In genomic region chr3R:23787632-23787960, dm6 we compare ENCODE assay signal across 4 fruit fly cellular contexts.
TF ChIP-seq lines count a peak whose summit lies in the region.

No protein-coding gene starts in this region.

- TF ChIP-seq CTCF in whole organism, embryonic (GFP tag; optimal IDR thresholded peaks at IDR 0.05; lab: Kevin White, UChicago) = no peak

TF ChIP-seq in whole organism, adult, 20 proteins besides CTCF, POLR2A, EP300 and RAD21:
- TF ChIP-seq Clk (GFP tag; optimal IDR thresholded peaks at IDR 0.05; lab: Kevin White, UChicago) (no peak), kay (GFP tag; lab: Kevin White, UChicago; ENCODE audit: borderline replicate concordance) (peak; percentile 20)

TF ChIP-seq in whole organism, embryonic, 481 proteins besides CTCF, POLR2A, EP300 and RAD21 (continues in another document):
- TF ChIP-seq CG1792 (GFP tag; optimal IDR thresholded peaks at IDR 0.05; lab: Kevin White, UChicago) (no peak), schlank (tag; optimal IDR thresholded peaks at IDR 0.05; lab: Kevin White, UChicago) (no peak), ato (GFP tag; IDR thresholded peaks at IDR 0.05; lab: Robert Waterston, UW; ENCODE audit: partially characterized antibody) (no peak), CG11085 (GFP tag; IDR thresholded peaks at IDR 0.05; lab: Robert Waterston, UW) (no peak), CG31441 (GFP tag; IDR thresholded peaks at IDR 0.05; lab: Robert Waterston, UW) (no peak), CG17612 (GFP tag; IDR thresholded peaks at IDR 0.05; lab: Robert Waterston, UW) (no peak), Stat92E (GFP tag; optimal IDR thresholded peaks at IDR 0.05; lab: Kevin White, UChicago) (peak in 1 of 3 experiments; percentile 21), zen (tag; optimal IDR thresholded peaks at IDR 0.05; lab: Kevin White, UChicago) (no peak), nerfin-2 (GFP tag; IDR thresholded peaks at IDR 0.05; lab: Robert Waterston, UW; ENCODE audit: partially characterized antibody) (no peak), CG11093 (GFP tag; IDR thresholded peaks at IDR 0.05; lab: Robert Waterston, UW) (no peak), kni (GFP tag; optimal IDR thresholded peaks at IDR 0.05; lab: Kevin White, UChicago) (peak; percentile 53), Hr78 (GFP tag; optimal IDR thresholded peaks at IDR 0.05; lab: Kevin White, UChicago) (no peak), Nf-YC (tag; optimal IDR thresholded peaks at IDR 0.05; lab: Kevin White, UChicago) (no peak), sisA (GFP tag; IDR thresholded peaks at IDR 0.05; lab: Robert Waterston, UW) (no peak), HLH4C (GFP tag; IDR thresholded peaks at IDR 0.05; lab: Robert Waterston, UW; ENCODE audit: partially characterized antibody) (no peak), Kr (GFP tag; optimal IDR thresholded peaks at IDR 0.05; lab: Kevin White, UChicago) (peak; percentile 75), mirr (GFP tag; optimal IDR thresholded peaks at IDR 0.05; lab: Kevin White, UChicago) (no peak), Six4 (GFP tag; optimal IDR thresholded peaks at IDR 0.05; lab: Kevin White, UChicago) (no peak), NfI (GFP tag; optimal IDR thresholded peaks at IDR 0.05; lab: Kevin White, UChicago) (no peak), CG14965 (GFP tag; optimal IDR thresholded peaks at IDR 0.05; lab: Kevin White, UChicago; ENCODE audit: borderline replicate concordance) (no peak), gcm (GFP tag; optimal IDR thresholded peaks at IDR 0.05; lab: Kevin White, UChicago) (peak; percentile 18), tll (GFP tag; optimal IDR thresholded peaks at IDR 0.05; lab: Kevin White, UChicago) (peak in 1 of 2 experiments; percentile 82), gro (GFP tag; optimal IDR thresholded peaks at IDR 0.05; lab: Kevin White, UChicago) (no peak), dati (GFP tag; IDR thresholded peaks at IDR 0.05; lab: Robert Waterston, UW) (no peak), Bdp1 (GFP tag; optimal IDR thresholded peaks at IDR 0.05; lab: Kevin White, UChicago) (no peak), Mrtf (GFP tag; IDR thresholded peaks at IDR 0.05; lab: Robert Waterston, UW) (no peak), bcd (GFP tag; optimal IDR thresholded peaks at IDR 0.05; lab: Kevin White, UChicago) (no peak), CG30020 (tag; optimal IDR thresholded peaks at IDR 0.05; lab: Kevin White, UChicago) (no peak), CG14441 (GFP tag; IDR thresholded peaks at IDR 0.05; lab: Robert Waterston, UW) (no peak), CG17361 (GFP tag; IDR thresholded peaks at IDR 0.05; lab: Robert Waterston, UW) (no peak)

TF ChIP-seq in whole organism, prepupa, 60 proteins besides CTCF, POLR2A, EP300 and RAD21:
- TF ChIP-seq dsx (GFP tag; optimal IDR thresholded peaks at IDR 0.05; lab: Kevin White, UChicago; ENCODE audit: poor library complexity, severe bottlenecking) (peak; percentile 29), Hr39 (GFP tag; optimal IDR thresholded peaks at IDR 0.05; lab: Kevin White, UChicago) (no peak), cyc (GFP tag; optimal IDR thresholded peaks at IDR 0.05; lab: Kevin White, UChicago) (no peak), CG9139 (GFP tag; optimal IDR thresholded peaks at IDR 0.05; lab: Kevin White, UChicago) (peak; percentile 7)

TF ChIP-seq in whole organism, pupa, 21 proteins besides CTCF, POLR2A, EP300 and RAD21:
- TF ChIP-seq CG15710 (tag; optimal IDR thresholded peaks at IDR 0.05; lab: Kevin White, UChicago) (no peak), EcR (GFP tag; optimal IDR thresholded peaks at IDR 0.05; lab: Kevin White, UChicago) (peak; percentile 85)
